Worm (Caenorhabditis elegans) whole organism, young adult: Measurements from ENCODE around the gene F37C12.14.

ENCODE experiments used
- B0019.2 ChIP-seq: fragments of 200-800 bp; sonication (Bioruptor generic); conservative IDR thresholded peaks from 2 replicates; pipeline ENCODE4 v1.3.6; 2022; ENCODE audit warnings: missing genetic modification reagents, missing genetic modification characterization, missing compliant biosample characterization
- B0035.1 ChIP-seq: sonication (generic microtip); optimal IDR thresholded peaks from 2 replicates; lab custom pipeline; 2016; ENCODE audit warnings: missing genetic modification characterization, mild to moderate bottlenecking, missing compliant biosample characterization, missing genotype, missing genetic modification reagents
- C06A6.2 ChIP-seq: fragments of 200-800 bp; sonication (Bioruptor generic); conservative IDR thresholded peaks from 2 replicates; pipeline ENCODE4 v1.3.6; 2022; ENCODE audit warnings: missing genetic modification characterization, missing compliant biosample characterization
- C17E4.6 ChIP-seq: fragments of 200-800 bp; sonication (Bioruptor generic); IDR thresholded peaks from 2 replicates; pipeline ENCODE4 v1.3.6; 2022; ENCODE audit warnings: missing genetic modification reagents, missing genetic modification characterization, missing compliant biosample characterization
- F37B4.10 ChIP-seq: fragments of 200-800 bp; sonication (Bioruptor generic); IDR thresholded peaks from 2 replicates; pipeline ENCODE4 v1.3.6; 2022; ENCODE audit warnings: missing genetic modification characterization, missing compliant biosample characterization
- F49E8.2 ChIP-seq: sonication (generic microtip); optimal IDR thresholded peaks from 3 replicates; lab custom pipeline; 2017; ENCODE audit warnings: missing genetic modification characterization, mild to moderate bottlenecking, missing compliant biosample characterization, antibody characterized with exemption, moderate library complexity; ENCODE audit not compliant: insufficient read depth
- F52B5.7 ChIP-seq: sonication (generic microtip); optimal IDR thresholded peaks from 2 replicates; lab custom pipeline; 2016; ENCODE audit warnings: mild to moderate bottlenecking, missing genetic modification characterization, missing compliant biosample characterization
- F57A8.1 ChIP-seq: fragments of 200-800 bp; sonication (Bioruptor generic); optimal IDR thresholded peaks from 2 replicates; lab custom pipeline; 2018; ENCODE audit warnings: mild to moderate bottlenecking, missing genetic modification characterization, moderate library complexity, missing compliant biosample characterization
- K11D2.4 ChIP-seq: fragments of 200-800 bp; sonication (Bioruptor generic); IDR thresholded peaks from 2 replicates; pipeline ENCODE4 v1.3.6; 2022; ENCODE audit warnings: missing genetic modification reagents, missing genetic modification characterization, missing compliant biosample characterization
- K12H6.12 ChIP-seq: fragments of 200-800 bp; sonication (Bioruptor generic); optimal IDR thresholded peaks from 2 replicates; lab custom pipeline; 2018; ENCODE audit warnings: mild to moderate bottlenecking, missing genetic modification characterization, missing compliant biosample characterization
- T26A5.8 ChIP-seq: sonication (generic microtip); optimal IDR thresholded peaks from 2 replicates; lab custom pipeline; 2016; ENCODE audit warnings: missing genetic modification characterization, missing compliant biosample characterization
- Y67H2A.10 ChIP-seq: fragments of 200-800 bp; sonication (Bioruptor generic); conservative IDR thresholded peaks from 2 replicates; pipeline ENCODE4 v1.3.6; 2022; ENCODE audit warnings: missing genetic modification reagents, missing genetic modification characterization, missing compliant biosample characterization
- attf-5 ChIP-seq: fragments of 200-800 bp; sonication (Bioruptor generic); optimal IDR thresholded peaks from 2 replicates; lab custom pipeline; 2018; ENCODE audit warnings: mild to moderate bottlenecking, missing genetic modification characterization, missing compliant biosample characterization
- bed-1 ChIP-seq: fragments of 200-800 bp; sonication (Bioruptor generic); IDR thresholded peaks from 2 replicates; pipeline ENCODE4 v1.3.6; 2022; ENCODE audit warnings: missing genetic modification reagents, missing genetic modification characterization, missing compliant biosample characterization
- ceh-100 ChIP-seq: fragments of 200-800 bp; sonication (Bioruptor generic); IDR thresholded peaks from 2 replicates; pipeline ENCODE4 v1.3.6; 2022; ENCODE audit warnings: missing genetic modification reagents, missing genetic modification characterization, missing compliant biosample characterization
- ceh-27 ChIP-seq: fragments of 200-800 bp; sonication (Bioruptor generic); optimal IDR thresholded peaks from 2 replicates; lab custom pipeline; 2018; ENCODE audit warnings: mild to moderate bottlenecking, missing genetic modification characterization, moderate library complexity, missing compliant biosample characterization
- ceh-40 ChIP-seq: fragments of 200-800 bp; sonication (Bioruptor generic); IDR thresholded peaks from 2 replicates; pipeline ENCODE4 v1.3.6; 2022; ENCODE audit warnings: missing genetic modification characterization, missing compliant biosample characterization
- ceh-91 ChIP-seq: fragments of 200-800 bp; sonication (Bioruptor generic); IDR thresholded peaks from 2 replicates; pipeline ENCODE4 v1.3.6; 2022; ENCODE audit warnings: missing genetic modification reagents, missing genetic modification characterization, missing compliant biosample characterization
- chd-7 ChIP-seq: sonication (generic microtip); optimal IDR thresholded peaks from 2 replicates; lab custom pipeline; 2016; ENCODE audit warnings: mild to moderate bottlenecking, missing genetic modification characterization, moderate library complexity, missing compliant biosample characterization
- die-1 ChIP-seq: sonication (generic microtip); optimal IDR thresholded peaks from 2 replicates; lab custom pipeline; 2016; ENCODE audit warnings: missing genotype, mild to moderate bottlenecking, missing genetic modification characterization, missing compliant biosample characterization
- dpff-1 ChIP-seq: sonication (generic microtip); optimal IDR thresholded peaks from 2 replicates; lab custom pipeline; 2017; ENCODE audit warnings: mild to moderate bottlenecking, missing genetic modification characterization, missing compliant biosample characterization
- efl-1 ChIP-seq: fragments of 150-350 bp; optimal IDR thresholded peaks from 2 replicates; lab custom pipeline; 2014; ENCODE audit warnings: missing biosample characterization, missing genetic modification reagents, missing genetic modification characterization
- ekl-4 ChIP-seq: fragments of 200-800 bp; sonication (Bioruptor generic); IDR thresholded peaks from 2 replicates; pipeline ENCODE4 v1.3.6; 2022; ENCODE audit warnings: missing genetic modification reagents, missing genetic modification characterization, missing compliant biosample characterization
- ets-4 ChIP-seq: fragments of 200-800 bp; sonication (Bioruptor generic); optimal IDR thresholded peaks from 2 replicates; lab custom pipeline; 2018; ENCODE audit warnings: mild to moderate bottlenecking, missing genetic modification characterization, missing compliant biosample characterization
- hmg-1.2 ChIP-seq: fragments of 200-800 bp; sonication (Bioruptor generic); IDR thresholded peaks from 2 replicates; pipeline ENCODE4 v1.3.6; 2022; ENCODE audit warnings: missing genetic modification reagents, missing genetic modification characterization, missing compliant biosample characterization
- lag-1 ChIP-seq: fragments of 200-800 bp; sonication (Bioruptor generic); IDR thresholded peaks from 2 replicates; pipeline ENCODE4 v1.3.6; 2022; ENCODE audit warnings: missing genetic modification reagents, missing genetic modification characterization, missing compliant biosample characterization
- let-607 ChIP-seq, 2 experiments: fragments of 200-800 bp in 1 of 2; sonication (Bioruptor generic) in 1 of 2; sonication (generic microtip) in 1 of 2; optimal IDR thresholded peaks; 2 replicates each; lab custom pipeline; 2016 to 2018; ENCODE audit warnings: mild to moderate bottlenecking in 2 of 2, missing compliant biosample characterization in 2 of 2, missing genetic modification characterization in 2 of 2, moderate library complexity in 2 of 2, missing genotype in 1 of 2
- lir-1 ChIP-seq: fragments of 200-800 bp; sonication (Bioruptor generic); conservative IDR thresholded peaks from 2 replicates; pipeline ENCODE4 v1.3.6; 2022; ENCODE audit warnings: missing genetic modification reagents, missing genetic modification characterization, missing compliant biosample characterization
- mcd-1 ChIP-seq: fragments of 200-800 bp; sonication (Bioruptor generic); IDR thresholded peaks from 2 replicates; pipeline ENCODE4 v1.3.6; 2022; ENCODE audit warnings: missing genetic modification reagents, missing genetic modification characterization, missing compliant biosample characterization
- mes-4 ChIP-seq: sonication (generic microtip); optimal IDR thresholded peaks from 2 replicates; lab custom pipeline; 2016; ENCODE audit warnings: missing genotype, missing genetic modification characterization, missing compliant biosample characterization
- nfyb-1 ChIP-seq: fragments of 200-800 bp; sonication (Bioruptor generic); IDR thresholded peaks from 2 replicates; pipeline ENCODE4 v1.3.6; 2022; ENCODE audit warnings: missing genetic modification reagents, missing genetic modification characterization, missing compliant biosample characterization
- nhr-27 ChIP-seq: fragments of 200-800 bp; sonication (Bioruptor generic); optimal IDR thresholded peaks from 2 replicates; lab custom pipeline; 2018; ENCODE audit warnings: mild to moderate bottlenecking, missing genetic modification characterization, moderate library complexity, missing compliant biosample characterization
- nhr-80 ChIP-seq: sonication (generic microtip); optimal IDR thresholded peaks from 2 replicates; lab custom pipeline; 2016; ENCODE audit warnings: missing genetic modification characterization, missing compliant biosample characterization
- pbrm-1 ChIP-seq: fragments of 200-800 bp; sonication (Bioruptor generic); IDR thresholded peaks from 2 replicates; pipeline ENCODE4 v1.3.6; 2022; ENCODE audit warnings: missing genetic modification reagents, missing genetic modification characterization, missing compliant biosample characterization
- pha-4 ChIP-seq: fragments of 150-350 bp; sonication (generic microtip); optimal IDR thresholded peaks from 2 replicates; lab custom pipeline; 2014; ENCODE audit warnings: missing biosample characterization, missing genetic modification reagents, missing genetic modification characterization
- rec-8 ChIP-seq, 2 experiments: sonication (generic microtip); optimal IDR thresholded peaks; 2 replicates each; lab custom pipeline; 2016; ENCODE audit warnings: mild to moderate bottlenecking in 2 of 2, missing genetic modification characterization in 2 of 2, missing genetic modification reagents in 2 of 2, missing genotype in 2 of 2, missing biosample characterization in 1 of 2, missing compliant biosample characterization in 1 of 2, moderate library complexity in 1 of 2
- rpc-1 ChIP-seq, 2 experiments: fragments of 150-350 bp in 1 of 2; sonication (generic microtip) in 1 of 2; optimal IDR thresholded peaks; 2 replicates each; lab custom pipeline; 2014 to 2018; ENCODE audit warnings: missing biosample characterization in 1 of 2, missing genetic modification characterization in 1 of 2, missing genetic modification reagents in 1 of 2, missing genotype in 1 of 2
- sdz-38 ChIP-seq: sonication (generic microtip); optimal IDR thresholded peaks from 2 replicates; lab custom pipeline; 2016; ENCODE audit warnings: missing genotype, missing genetic modification characterization, missing compliant biosample characterization
- snpc-1.3 ChIP-seq: sonication (generic microtip); optimal IDR thresholded peaks from 2 replicates; lab custom pipeline; 2017; ENCODE audit warnings: missing genetic modification characterization, mild to moderate bottlenecking, missing compliant biosample characterization, antibody characterized with exemption, moderate library complexity, missing genotype, missing genetic modification reagents; ENCODE audit not compliant: insufficient read depth
- snpc-3.4 ChIP-seq: sonication (generic microtip); optimal IDR thresholded peaks from 2 replicates; lab custom pipeline; 2017; ENCODE audit warnings: missing genetic modification characterization, mild to moderate bottlenecking, missing compliant biosample characterization, antibody characterized with exemption, moderate library complexity, missing genotype, missing genetic modification reagents
- somi-1 ChIP-seq: fragments of 200-800 bp; sonication (Bioruptor generic); optimal IDR thresholded peaks from 2 replicates; lab custom pipeline; 2018; ENCODE audit warnings: mild to moderate bottlenecking, missing genetic modification characterization, missing compliant biosample characterization
- tbx-9 ChIP-seq: sonication (generic microtip); optimal IDR thresholded peaks from 2 replicates; lab custom pipeline; 2016; ENCODE audit warnings: borderline replicate concordance, missing genetic modification characterization, inconsistent platforms, missing compliant biosample characterization
- tlf-1 ChIP-seq: fragments of 200-800 bp; sonication (Bioruptor generic); optimal IDR thresholded peaks from 2 replicates; lab custom pipeline; 2018; ENCODE audit warnings: mild to moderate bottlenecking, missing genetic modification characterization, missing compliant biosample characterization
- unc-130 ChIP-seq: sonication (generic microtip); optimal IDR thresholded peaks from 2 replicates; lab custom pipeline; 2016; ENCODE audit warnings: missing genetic modification reagents, missing genetic modification characterization, missing compliant biosample characterization
- zim-3 ChIP-seq: sonication (generic microtip); optimal IDR thresholded peaks from 2 replicates; lab custom pipeline; 2017; ENCODE audit warnings: mild to moderate bottlenecking, missing genetic modification characterization, moderate library complexity, missing compliant biosample characterization
- ztf-22 ChIP-seq: fragments of 200-800 bp; sonication (Bioruptor generic); optimal IDR thresholded peaks from 2 replicates; lab custom pipeline; 2018; ENCODE audit warnings: mild to moderate bottlenecking, missing genetic modification characterization, moderate library complexity, missing compliant biosample characterization
- ztf-3 ChIP-seq: fragments of 200-800 bp; sonication (Bioruptor generic); optimal IDR thresholded peaks from 2 replicates; lab custom pipeline; 2018; ENCODE audit warnings: mild to moderate bottlenecking, missing genetic modification characterization, missing compliant biosample characterization

F37C12.14 gene

ce11 chrIII:7165816-7166229 is 19.6 kb downstream of the F37C12.14 start (continued):
- TF ChIP-seq snpc-3.4 (tag; lab: Kevin White, UChicago), result no peak
- peak; percentile 27 for TF ChIP-seq K12H6.12 (tag; lab: Kevin White, UChicago)
- no peak for TF ChIP-seq zim-3 (tag; lab: Kevin White, UChicago)
- TF ChIP-seq F52B5.7 (tag; lab: Kevin White, UChicago), result no peak
- TF ChIP-seq ekl-4 (GFP tag; lab: Robert Waterston, UW), result no peak
- TF ChIP-seq attf-5 (GFP tag; lab: Kevin White, UChicago), result peak; percentile 92
- no peak for TF ChIP-seq ceh-91 (GFP tag; lab: Robert Waterston, UW)
- TF ChIP-seq T26A5.8, result no peak
- 0 out of 2 replicates have a peak, but pooled peaks have one; percentile 55 for TF ChIP-seq nfyb-1 (GFP tag; lab: Robert Waterston, UW)
- no peak for TF ChIP-seq ceh-100
- no peak for TF ChIP-seq rec-8 (tag; optimal IDR thresholded peaks at IDR 0.05; lab: Kevin White, UChicago)
- no peak for TF ChIP-seq pbrm-1 (GFP tag; lab: Robert Waterston, UW)
- no peak for TF ChIP-seq mcd-1 (GFP tag; lab: Robert Waterston, UW)
- no peak for TF ChIP-seq chd-7 (tag; lab: Kevin White, UChicago)
- no peak for TF ChIP-seq lir-1
- TF ChIP-seq B0035.1 (tag; lab: Kevin White, UChicago), result no peak
- no peak for TF ChIP-seq C06A6.2
- TF ChIP-seq pha-4 (tag; lab: Kevin White, UChicago), result peak; percentile 73
- TF ChIP-seq F49E8.2 (tag; lab: Kevin White, UChicago), result no peak
- TF ChIP-seq die-1, result no peak
- TF ChIP-seq B0019.2, result no peak
- no peak for TF ChIP-seq lag-1 (GFP tag; lab: Robert Waterston, UW)
- no peak for TF ChIP-seq ceh-40
- TF ChIP-seq C17E4.6 (GFP tag; lab: Robert Waterston, UW), result no peak
- no peak for TF ChIP-seq mes-4 (tag; lab: Kevin White, UChicago)
- TF ChIP-seq nhr-80 (tag; lab: Kevin White, UChicago), result peak; percentile 98
- no peak for TF ChIP-seq somi-1
- TF ChIP-seq unc-130, result no peak
- TF ChIP-seq rpc-1 (optimal IDR thresholded peaks at IDR 0.05; lab: Kevin White, UChicago), result no peak
- TF ChIP-seq rpc-1 (tag; optimal IDR thresholded peaks at IDR 0.05; lab: Kevin White, UChicago), result no peak
- no peak for TF ChIP-seq snpc-1.3
- TF ChIP-seq tlf-1 (GFP tag; lab: Kevin White, UChicago), result no peak
- no peak for TF ChIP-seq sdz-38 (tag; lab: Kevin White, UChicago)
- TF ChIP-seq Y67H2A.10 (GFP tag; lab: Robert Waterston, UW), result no peak
- peak; percentile 68 to 75 for TF ChIP-seq let-607 (tag; optimal IDR thresholded peaks at IDR 0.05; lab: Kevin White, UChicago)
- TF ChIP-seq ceh-27 (GFP tag; lab: Kevin White, UChicago), result no peak
- no peak for TF ChIP-seq nhr-27 (tag; lab: Kevin White, UChicago)
- TF ChIP-seq K11D2.4 (GFP tag; lab: Robert Waterston, UW), result no peak
- TF ChIP-seq efl-1 (GFP tag; lab: Kevin White, UChicago), result peak; percentile 1
- no peak for TF ChIP-seq tbx-9 (tag; lab: Kevin White, UChicago)
- no peak for TF ChIP-seq F37B4.10 (GFP tag; lab: Robert Waterston, UW)
- TF ChIP-seq ets-4 (GFP tag; lab: Kevin White, UChicago), result peak; percentile 87
- TF ChIP-seq hmg-1.2, result no peak; the same call in 1 of the 2 replicates
- TF ChIP-seq ztf-3 (GFP tag; lab: Kevin White, UChicago), result no peak
- TF ChIP-seq F57A8.1 (GFP tag; lab: Kevin White, UChicago), result no peak
- no peak for TF ChIP-seq bed-1 (GFP tag; lab: Robert Waterston, UW)
- TF ChIP-seq dpff-1 (tag; lab: Kevin White, UChicago), result no peak
- peak; percentile 28 for TF ChIP-seq ztf-22 (GFP tag; lab: Kevin White, UChicago)
- TF ChIP-seq, all 124 proteins: peak for 20
